Fruit fly (Drosophila melanogaster) whole organism, embryonic: ENCODE data around the gene CG5910.
A peak's percentile ranks its signal among the peaks of the same experiment; 100 is the strongest.

Source experiments
- BEAF-32 ChIP-seq: fragments of 200-800 bp; sonication (Bioruptor generic); optimal IDR thresholded peaks from 3 replicates; lab custom pipeline; 2017; ENCODE audit warnings: missing biosample characterization, missing genetic modification characterization, mild to moderate bottlenecking, moderate library complexity, missing genetic modification reagents
- Bteb2 ChIP-seq: fragments of 200-800 bp; sonication (Bioruptor generic); optimal IDR thresholded peaks from 2 replicates; lab custom pipeline; 2016; ENCODE audit warnings: missing biosample characterization, missing genetic modification characterization
- CG1024 ChIP-seq: fragments of 200-800 bp; sonication (Bioruptor generic); IDR thresholded peaks from 2 replicates; pipeline ENCODE4 v1.3.6; 2022; ENCODE audit warnings: missing biosample characterization, missing genetic modification characterization
- CG11398 ChIP-seq: fragments of 200-800 bp; sonication (Bioruptor generic); optimal IDR thresholded peaks from 2 replicates; lab custom pipeline; 2016; ENCODE audit warnings: missing biosample characterization, missing genetic modification characterization
- CG11456 ChIP-seq: fragments of 200-800 bp; sonication (Bioruptor generic); IDR thresholded peaks from 3 replicates; pipeline ENCODE4 v1.3.6; 2022; ENCODE audit warnings: missing biosample characterization, missing genetic modification characterization
- CG11560 ChIP-seq: fragments of 200-800 bp; sonication (Bioruptor generic); IDR thresholded peaks from 3 replicates; pipeline ENCODE4 v1.3.6; 2022; ENCODE audit warnings: missing biosample characterization, missing genetic modification characterization
- CG13894 ChIP-seq: fragments of 200-800 bp; sonication (Bioruptor generic); optimal IDR thresholded peaks from 3 replicates; lab custom pipeline; 2018; ENCODE audit warnings: missing biosample characterization, mild to moderate bottlenecking, missing genetic modification characterization, moderate library complexity
- CG15479 ChIP-seq: fragments of 200-800 bp; sonication (Bioruptor generic); optimal IDR thresholded peaks from 3 replicates; lab custom pipeline; 2019; ENCODE audit warnings: missing biosample characterization, mild to moderate bottlenecking, missing genetic modification characterization, moderate library complexity
- CG17186 ChIP-seq: fragments of 200-800 bp; sonication (Bioruptor generic); optimal IDR thresholded peaks from 3 replicates; lab custom pipeline; 2017; ENCODE audit warnings: missing biosample characterization, missing genetic modification reagents, missing genetic modification characterization
- CG1792 ChIP-seq: fragments of 200-800 bp; sonication (Bioruptor generic); optimal IDR thresholded peaks from 2 replicates; lab custom pipeline; 2016; ENCODE audit warnings: missing biosample characterization, missing genetic modification characterization
- CG18764 ChIP-seq: fragments of 200-800 bp; sonication (Bioruptor generic); optimal IDR thresholded peaks from 3 replicates; lab custom pipeline; 2016; ENCODE audit warnings: missing biosample characterization, missing genetic modification characterization
- CG30403 ChIP-seq: fragments of 200-800 bp; sonication (Bioruptor generic); optimal IDR thresholded peaks from 3 replicates; lab custom pipeline; 2016; ENCODE audit warnings: missing biosample characterization, missing genetic modification characterization
- CG32772 ChIP-seq: fragments of 200-800 bp; sonication (Bioruptor generic); IDR thresholded peaks from 2 replicates; pipeline ENCODE4 v1.3.6; 2022; ENCODE audit warnings: missing biosample characterization, missing genetic modification characterization
- CG3281 ChIP-seq: fragments of 200-800 bp; sonication (Bioruptor generic); optimal IDR thresholded peaks from 3 replicates; lab custom pipeline; 2017; ENCODE audit warnings: missing biosample characterization, mild to moderate bottlenecking, missing genetic modification characterization
- CG33213 ChIP-seq: fragments of 200-800 bp; sonication (Bioruptor generic); optimal IDR thresholded peaks from 3 replicates; lab custom pipeline; 2016; ENCODE audit warnings: missing biosample characterization, missing genetic modification characterization
- CG33557 ChIP-seq: fragments of 200-800 bp; sonication (Bioruptor generic); optimal IDR thresholded peaks from 2 replicates; lab custom pipeline; 2019; ENCODE audit warnings: missing biosample characterization, mild to moderate bottlenecking, missing genetic modification characterization, moderate library complexity
- CG5180 ChIP-seq: fragments of 200-800 bp; sonication (Bioruptor generic); optimal IDR thresholded peaks from 3 replicates; lab custom pipeline; 2017; ENCODE audit warnings: missing biosample characterization, missing genetic modification characterization, mild to moderate bottlenecking, moderate library complexity, missing genetic modification reagents
- CG6175 ChIP-seq: fragments of 200-800 bp; sonication (Bioruptor generic); IDR thresholded peaks from 3 replicates; pipeline ENCODE4 v1.3.6; 2022; ENCODE audit warnings: missing biosample characterization, missing genetic modification characterization
- CG6272 ChIP-seq: fragments of 200-800 bp; sonication (Bioruptor generic); IDR thresholded peaks from 2 replicates; pipeline ENCODE4 v1.3.6; 2022; ENCODE audit warnings: missing biosample characterization, missing genetic modification characterization
- CG6791 ChIP-seq: fragments of 200-800 bp; sonication (Bioruptor generic); IDR thresholded peaks from 3 replicates; pipeline ENCODE4 v1.3.6; 2022; ENCODE audit warnings: missing biosample characterization, missing genetic modification characterization; ENCODE audit not compliant: partially characterized antibody
- CG7372 ChIP-seq: fragments of 200-800 bp; sonication (Bioruptor generic); IDR thresholded peaks from 2 replicates; pipeline ENCODE4 v1.3.6; 2022; ENCODE audit warnings: missing biosample characterization, missing genetic modification characterization
- CG7745 ChIP-seq: fragments of 200-800 bp; sonication (Bioruptor generic); optimal IDR thresholded peaks from 2 replicates; lab custom pipeline; 2018; ENCODE audit warnings: missing biosample characterization, mild to moderate bottlenecking, missing genetic modification characterization, moderate library complexity
- CG8388 ChIP-seq: fragments of 200-800 bp; sonication (Bioruptor generic); optimal IDR thresholded peaks from 2 replicates; lab custom pipeline; 2019; ENCODE audit warnings: missing biosample characterization, mild to moderate bottlenecking, missing genetic modification characterization, moderate library complexity
- ERR ChIP-seq: fragments of 200-800 bp; sonication (Bioruptor generic); optimal IDR thresholded peaks from 2 replicates; lab custom pipeline; 2016; ENCODE audit warnings: missing biosample characterization, missing genetic modification characterization
- Hr3 ChIP-seq: fragments of 200-800 bp; sonication (Bioruptor generic); optimal IDR thresholded peaks from 3 replicates; lab custom pipeline; 2016; ENCODE audit warnings: missing biosample characterization, missing genetic modification characterization
- Hr51 ChIP-seq, 2 experiments: fragments of 200-800 bp; sonication (Bioruptor generic); optimal IDR thresholded peaks; 2 replicates in 1 of 2; 3 replicates in 1 of 2; lab custom pipeline; 2016 to 2018; ENCODE audit warnings: missing biosample characterization in 2 of 2, missing genetic modification characterization in 2 of 2, mild to moderate bottlenecking in 1 of 2, moderate library complexity in 1 of 2
- NC2α ChIP-seq: fragments of 200-800 bp; sonication (Bioruptor generic); optimal IDR thresholded peaks from 2 replicates; lab custom pipeline; 2016; ENCODE audit warnings: missing biosample characterization, missing genetic modification characterization
- Oli ChIP-seq: fragments of 200-800 bp; sonication (Bioruptor generic); optimal IDR thresholded peaks from 2 replicates; lab custom pipeline; 2018; ENCODE audit warnings: missing biosample characterization, mild to moderate bottlenecking, missing genetic modification characterization, moderate library complexity
- Opbp ChIP-seq: fragments of 200-800 bp; sonication (Bioruptor generic); IDR thresholded peaks from 3 replicates; pipeline ENCODE4 v1.3.6; 2022; ENCODE audit warnings: missing biosample characterization, missing genetic modification characterization; ENCODE audit not compliant: partially characterized antibody
- Side ChIP-seq: fragments of 200-800 bp; sonication (Bioruptor generic); optimal IDR thresholded peaks from 2 replicates; lab custom pipeline; 2016; ENCODE audit warnings: missing biosample characterization, missing genetic modification characterization
- Sox100B ChIP-seq: fragments of 200-800 bp; sonication (Bioruptor generic); optimal IDR thresholded peaks from 3 replicates; lab custom pipeline; 2018; ENCODE audit warnings: missing biosample characterization, mild to moderate bottlenecking, missing genetic modification characterization
- Ssrp ChIP-seq: fragments of 200-800 bp; sonication (Bioruptor generic); optimal IDR thresholded peaks from 2 replicates; lab custom pipeline; 2018; ENCODE audit warnings: missing biosample characterization, mild to moderate bottlenecking, missing genetic modification characterization, moderate library complexity
- ab ChIP-seq: fragments of 200-800 bp; sonication (Bioruptor generic); optimal IDR thresholded peaks from 2 replicates; lab custom pipeline; 2016; ENCODE audit warnings: missing biosample characterization, missing genetic modification characterization
- amos ChIP-seq: fragments of 200-800 bp; sonication (Bioruptor generic); IDR thresholded peaks from 2 replicates; pipeline ENCODE4 v1.3.6; 2022; ENCODE audit warnings: missing biosample characterization, missing genetic modification characterization; ENCODE audit not compliant: partially characterized antibody
- corto ChIP-seq: fragments of 200-800 bp; sonication (Bioruptor generic); optimal IDR thresholded peaks from 2 replicates; lab custom pipeline; 2016; ENCODE audit warnings: missing biosample characterization, mild to moderate bottlenecking, missing genetic modification characterization, moderate library complexity
- danr ChIP-seq: fragments of 200-800 bp; sonication (Bioruptor generic); IDR thresholded peaks from 2 replicates; pipeline ENCODE4 v1.3.6; 2022; ENCODE audit warnings: missing biosample characterization, missing genetic modification characterization
- dmrt99B ChIP-seq: fragments of 200-800 bp; sonication (Bioruptor generic); optimal IDR thresholded peaks from 2 replicates; lab custom pipeline; 2018; ENCODE audit warnings: missing biosample characterization, mild to moderate bottlenecking, missing genetic modification characterization, moderate library complexity
- dpn ChIP-seq, 2 experiments: fragments of 200-800 bp; sonication (Bioruptor generic); optimal IDR thresholded peaks; 3 replicates each; lab custom pipeline; 2016; ENCODE audit warnings: missing biosample characterization in 2 of 2, missing genetic modification characterization in 2 of 2
- dysf ChIP-seq: fragments of 200-800 bp; sonication (Bioruptor generic); IDR thresholded peaks from 3 replicates; pipeline ENCODE4 v1.3.6; 2022; ENCODE audit warnings: missing biosample characterization, missing genetic modification characterization
- ewg ChIP-seq: fragments of 200-800 bp; sonication (Bioruptor generic); optimal IDR thresholded peaks from 3 replicates; lab custom pipeline; 2017; ENCODE audit warnings: mild to moderate bottlenecking, missing biosample characterization, missing genetic modification reagents, missing genetic modification characterization
- fd102C ChIP-seq: fragments of 200-800 bp; sonication (Bioruptor generic); optimal IDR thresholded peaks from 2 replicates; lab custom pipeline; 2018; ENCODE audit warnings: missing biosample characterization, mild to moderate bottlenecking, missing genetic modification characterization, moderate library complexity
- ind ChIP-seq: fragments of 200-800 bp; sonication (Bioruptor generic); optimal IDR thresholded peaks from 3 replicates; lab custom pipeline; 2016; ENCODE audit warnings: missing biosample characterization, missing genetic modification characterization
- knrl ChIP-seq: fragments of 200-800 bp; sonication (Bioruptor generic); IDR thresholded peaks from 3 replicates; pipeline ENCODE4 v1.3.6; 2022; ENCODE audit warnings: missing biosample characterization, missing genetic modification characterization; ENCODE audit not compliant: partially characterized antibody
- mirr ChIP-seq: fragments of 200-800 bp; sonication (Bioruptor generic); optimal IDR thresholded peaks from 3 replicates; lab custom pipeline; 2018; ENCODE audit warnings: missing biosample characterization, mild to moderate bottlenecking, missing genetic modification characterization
- odd ChIP-seq: fragments of 200-800 bp; sonication (Bioruptor generic); optimal IDR thresholded peaks from 2 replicates; lab custom pipeline; 2017; ENCODE audit warnings: missing biosample characterization, mild to moderate bottlenecking, missing genetic modification characterization
- pita ChIP-seq: fragments of 200-800 bp; sonication (Bioruptor generic); optimal IDR thresholded peaks from 2 replicates; lab custom pipeline; 2017; ENCODE audit warnings: missing biosample characterization, mild to moderate bottlenecking, missing genetic modification characterization
- pnt ChIP-seq: fragments of 200-800 bp; sonication (Bioruptor generic); optimal IDR thresholded peaks from 3 replicates; lab custom pipeline; 2016; ENCODE audit warnings: missing biosample characterization, missing genetic modification characterization
- prd ChIP-seq, 3 experiments: fragments of >200 bp in 2 of 3; fragments of 200-800 bp in 1 of 3; sonication (Bioruptor generic) in 1 of 3; optimal IDR thresholded peaks in 2 of 3; IDR thresholded peaks in 1 of 3; 2 replicates in 2 of 3; 3 replicates in 1 of 3; pipeline versions ENCODE4 v1.3.6 to Lab custom; 2017 to 2022; ENCODE audit warnings: missing biosample characterization in 1 of 3, missing genetic modification characterization in 1 of 3
- row ChIP-seq: fragments of 200-800 bp; sonication (Bioruptor generic); IDR thresholded peaks from 3 replicates; pipeline ENCODE4 v1.3.6; 2022; ENCODE audit warnings: missing biosample characterization, missing genetic modification characterization
- run ChIP-seq: fragments of 200-800 bp; sonication (Bioruptor generic); optimal IDR thresholded peaks from 3 replicates; lab custom pipeline; 2018; ENCODE audit warnings: missing biosample characterization, mild to moderate bottlenecking, missing genetic modification characterization
- sug ChIP-seq: fragments of 200-800 bp; optimal IDR thresholded peaks from 2 replicates; lab custom pipeline; 2019; ENCODE audit warnings: missing biosample characterization, mild to moderate bottlenecking, missing genetic modification characterization, moderate library complexity

Gene CG5910

DNA sequence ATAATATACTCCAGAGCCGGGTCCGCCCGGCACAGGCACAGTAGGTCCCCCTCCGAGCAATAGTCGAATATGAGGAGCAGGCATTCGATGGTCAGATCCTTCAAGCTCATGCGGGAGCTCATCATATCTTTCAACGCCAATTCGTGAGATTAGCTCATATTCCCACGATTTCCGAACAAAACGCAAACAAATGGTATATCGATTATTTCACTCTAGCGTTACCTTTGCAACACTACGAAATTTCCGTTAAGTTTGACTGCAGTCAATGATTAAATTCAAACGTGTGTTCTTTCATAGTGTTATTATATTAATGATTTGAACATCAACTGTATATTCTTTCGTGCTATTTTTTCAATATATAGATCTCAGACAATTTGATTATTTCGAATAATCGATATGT is 48.9 kb upstream of the CG5910 start, which contains the start of gene CG33969 (continued):
- TF ChIP-seq Side (GFP tag; lab: Kevin White, UChicago) (no peak), corto (GFP tag; lab: Kevin White, UChicago) (no peak), Bteb2 (GFP tag; lab: Kevin White, UChicago) (no peak), CG6175 (GFP tag; lab: Robert Waterston, UW) (no peak), ERR (GFP tag; lab: Kevin White, UChicago) (no peak), CG8388 (GFP tag; lab: Kevin White, UChicago) (no peak), knrl (GFP tag; lab: Robert Waterston, UW) (no peak), CG3281 (no peak), CG5180 (GFP tag; lab: Kevin White, UChicago) (no peak), danr (GFP tag; lab: Robert Waterston, UW) (no peak), dmrt99B (tag; lab: Kevin White, UChicago) (no peak), ind (GFP tag; lab: Kevin White, UChicago) (no peak), CG6791 (GFP tag; lab: Robert Waterston, UW) (no peak), Hr51 (GFP tag; optimal IDR thresholded peaks at IDR 0.05; lab: Kevin White, UChicago) (no peak), CG13894 (tag; lab: Kevin White, UChicago) (no peak), BEAF-32 (peak; percentile 58), dysf (GFP tag; lab: Robert Waterston, UW) (no peak), Oli (tag; lab: Kevin White, UChicago) (no peak), CG7745 (tag; lab: Kevin White, UChicago) (no peak), CG11398 (GFP tag; lab: Kevin White, UChicago) (no peak), fd102C (GFP tag; lab: Kevin White, UChicago) (no peak), CG7372 (no peak), CG33557 (no peak), CG11456 (GFP tag; lab: Robert Waterston, UW) (no peak), CG1792 (GFP tag; lab: Kevin White, UChicago) (no peak), Opbp (GFP tag; lab: Robert Waterston, UW) (no peak; the same call in 2 of the 3 replicates), Ssrp (no peak), CG1024 (no peak), pnt (GFP tag; lab: Kevin White, UChicago) (no peak), CG30403 (GFP tag; lab: Kevin White, UChicago) (no peak), odd (GFP tag; lab: Kevin White, UChicago) (no peak), CG32772 (GFP tag; lab: Robert Waterston, UW) (no peak), NC2α (no peak), prd (optimal IDR thresholded peaks at IDR 0.05; lab: Kevin White, UChicago) (no peak), prd (GFP tag; IDR thresholded peaks at IDR 0.05; lab: Robert Waterston, UW) (no peak), CG11560 (tag; lab: Robert Waterston, UW) (no peak), CG33213 (GFP tag; lab: Kevin White, UChicago) (no peak), sug (tag; lab: Kevin White, UChicago) (peak; percentile 2), Sox100B (GFP tag; lab: Kevin White, UChicago) (no peak), ab (GFP tag; lab: Kevin White, UChicago) (no peak), amos (GFP tag; lab: Robert Waterston, UW) (no peak; the same call in 1 of the 2 replicates), CG18764 (GFP tag; lab: Kevin White, UChicago) (no peak), mirr (GFP tag; lab: Kevin White, UChicago) (no peak), run (no peak), CG15479 (GFP tag; lab: Kevin White, UChicago) (no peak), row (GFP tag; lab: Robert Waterston, UW) (no peak), dpn (GFP tag; optimal IDR thresholded peaks at IDR 0.05; lab: Kevin White, UChicago) (no peak), ewg (GFP tag; lab: Kevin White, UChicago) (no peak), CG17186 (GFP tag; lab: Kevin White, UChicago) (peak; percentile 62), Hr3 (GFP tag; lab: Kevin White, UChicago) (no peak), pita (GFP tag; lab: Kevin White, UChicago) (no peak), CG6272 (no peak)
